Worm (Caenorhabditis elegans) whole organism, young adult: ENCODE measurements around the gene T10B5.4.

ENCODE experiments used
- F22D6.2 ChIP-seq: sonication (generic microtip); optimal IDR thresholded peaks from 2 replicates; lab custom pipeline; 2016; ENCODE audit warnings: mild to moderate bottlenecking, missing genetic modification characterization, missing compliant biosample characterization
- athp-1 ChIP-seq: sonication (generic microtip); optimal IDR thresholded peaks from 2 replicates; lab custom pipeline; 2017; ENCODE audit warnings: mild to moderate bottlenecking, missing genetic modification characterization, missing compliant biosample characterization
- ceh-91 ChIP-seq: fragments of 200-800 bp; sonication (Bioruptor generic); IDR thresholded peaks from 2 replicates; pipeline ENCODE4 v1.3.6; 2022; ENCODE audit warnings: missing genetic modification reagents, missing genetic modification characterization, missing compliant biosample characterization
- dpl-1 ChIP-seq: fragments of 150-350 bp; optimal IDR thresholded peaks from 2 replicates; lab custom pipeline; 2014; ENCODE audit warnings: missing biosample characterization, missing genetic modification reagents, missing genetic modification characterization
- let-607 ChIP-seq, 2 experiments: fragments of 200-800 bp in 1 of 2; sonication (Bioruptor generic) in 1 of 2; sonication (generic microtip) in 1 of 2; optimal IDR thresholded peaks; 2 replicates each; lab custom pipeline; 2016 to 2018; ENCODE audit warnings: mild to moderate bottlenecking in 2 of 2, missing compliant biosample characterization in 2 of 2, missing genetic modification characterization in 2 of 2, moderate library complexity in 2 of 2, missing genotype in 1 of 2
- lsl-1 ChIP-seq: fragments of 200-800 bp; sonication (Bioruptor generic); optimal IDR thresholded peaks from 2 replicates; lab custom pipeline; 2018; ENCODE audit warnings: mild to moderate bottlenecking, missing genetic modification characterization, moderate library complexity, missing compliant biosample characterization
- lsy-27 ChIP-seq: sonication (generic microtip); optimal IDR thresholded peaks from 2 replicates; lab custom pipeline; 2017; ENCODE audit warnings: missing genetic modification characterization, mild to moderate bottlenecking, missing compliant biosample characterization, antibody characterized with exemption, missing genotype, borderline replicate concordance; ENCODE audit not compliant: insufficient read depth
- nfyb-1 ChIP-seq: fragments of 200-800 bp; sonication (Bioruptor generic); IDR thresholded peaks from 2 replicates; pipeline ENCODE4 v1.3.6; 2022; ENCODE audit warnings: missing genetic modification reagents, missing genetic modification characterization, missing compliant biosample characterization
- pha-4 ChIP-seq: fragments of 150-350 bp; sonication (generic microtip); optimal IDR thresholded peaks from 2 replicates; lab custom pipeline; 2014; ENCODE audit warnings: missing biosample characterization, missing genetic modification reagents, missing genetic modification characterization

DNA sequence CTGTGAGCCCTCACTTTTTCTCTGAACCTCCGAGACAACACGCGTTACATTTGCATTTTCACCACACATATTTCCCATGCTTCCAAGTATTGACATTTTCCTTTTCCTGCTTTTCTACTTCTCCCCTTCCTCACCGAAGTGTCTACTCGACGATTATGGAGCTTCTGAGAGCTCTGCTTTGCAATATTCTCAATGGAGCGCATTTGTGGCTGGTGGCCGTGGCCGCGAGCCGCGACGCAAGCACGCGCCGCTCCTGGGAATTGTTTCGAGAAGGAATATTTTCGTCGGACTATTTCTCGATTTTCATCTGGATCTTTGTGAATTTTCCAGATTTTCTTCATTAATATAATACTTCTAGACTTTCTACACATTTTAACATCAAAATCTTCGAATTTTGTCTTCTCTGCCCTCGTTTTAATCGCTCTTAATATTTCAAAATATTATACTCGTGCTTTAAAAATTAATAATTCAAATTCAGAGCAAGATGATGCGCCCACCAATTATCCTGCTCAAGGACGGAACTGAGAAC lies at the start of gene T10B5.4, which contains the start of gene cct-7:
- peak; percentile 62 for TF ChIP-seq dpl-1 (GFP tag; lab: Kevin White, UChicago)
- TF ChIP-seq athp-1 (tag; lab: Kevin White, UChicago), result peak; percentile 90
- TF ChIP-seq ceh-91 (GFP tag; lab: Robert Waterston, UW), result peak; percentile 68
- peak; percentile 42 to 66 for TF ChIP-seq let-607 (tag; optimal IDR thresholded peaks at IDR 0.05; lab: Kevin White, UChicago)
- no peak for TF ChIP-seq F22D6.2 (tag; lab: Kevin White, UChicago)
- TF ChIP-seq lsy-27 (tag; lab: Kevin White, UChicago), result peak; percentile 13
- TF ChIP-seq lsl-1 (GFP tag; lab: Kevin White, UChicago), result peak; percentile 65
- peak; percentile 10 for TF ChIP-seq pha-4 (tag; lab: Kevin White, UChicago)
- 0 out of 2 replicates have a peak, but pooled peaks have one; percentile 21 for TF ChIP-seq nfyb-1 (GFP tag; lab: Robert Waterston, UW)
